Fruit fly (Drosophila melanogaster) whole organism, embryonic: ENCODE data around the gene Mnn1.

Source experiments
- Antp ChIP-seq: fragments of 200-800 bp; sonication (Bioruptor generic); optimal IDR thresholded peaks from 3 replicates; lab custom pipeline; 2016; ENCODE audit warnings: missing biosample characterization, missing genetic modification characterization
- Awh ChIP-seq: fragments of 200-800 bp; sonication (Bioruptor generic); IDR thresholded peaks from 2 replicates; pipeline ENCODE4, ENCODE4 v1.3.6; 2022; ENCODE audit warnings: missing biosample characterization, missing genetic modification characterization
- B-H2 ChIP-seq: fragments of 200-800 bp; sonication (Bioruptor generic); optimal IDR thresholded peaks from 2 replicates; lab custom pipeline; 2018; ENCODE audit warnings: missing biosample characterization, mild to moderate bottlenecking, missing genetic modification characterization
- CG10431 ChIP-seq: fragments of 200-800 bp; sonication (Bioruptor generic); optimal IDR thresholded peaks from 3 replicates; lab custom pipeline; 2018; ENCODE audit warnings: missing biosample characterization, mild to moderate bottlenecking, missing genetic modification characterization
- CG11093 ChIP-seq: fragments of 200-800 bp; sonication (Bioruptor generic); IDR thresholded peaks from 3 replicates; pipeline ENCODE4 v1.3.6; 2022; ENCODE audit warnings: missing biosample characterization, missing genetic modification characterization
- CG11504 ChIP-seq: fragments of 200-800 bp; sonication (Bioruptor generic); optimal IDR thresholded peaks from 3 replicates; lab custom pipeline; 2019; ENCODE audit warnings: missing biosample characterization, mild to moderate bottlenecking, missing genetic modification characterization, moderate library complexity
- CG11560 ChIP-seq: fragments of 200-800 bp; sonication (Bioruptor generic); IDR thresholded peaks from 3 replicates; pipeline ENCODE4 v1.3.6; 2022; ENCODE audit warnings: missing biosample characterization, missing genetic modification characterization
- CG12219 ChIP-seq: fragments of 200-800 bp; sonication (Bioruptor generic); optimal IDR thresholded peaks from 3 replicates; lab custom pipeline; 2018; ENCODE audit warnings: missing biosample characterization, mild to moderate bottlenecking, missing genetic modification characterization
- CG12391 ChIP-seq: fragments of 200-800 bp; sonication (Bioruptor generic); optimal IDR thresholded peaks from 3 replicates; lab custom pipeline; 2018; ENCODE audit warnings: missing biosample characterization, mild to moderate bottlenecking, missing genetic modification characterization, moderate library complexity
- CG1529 ChIP-seq: fragments of 200-800 bp; sonication (Bioruptor generic); optimal IDR thresholded peaks from 3 replicates; lab custom pipeline; 2018; ENCODE audit warnings: missing biosample characterization, missing genetic modification characterization
- CG1602 ChIP-seq: fragments of 200-800 bp; sonication (Bioruptor generic); optimal IDR thresholded peaks from 3 replicates; lab custom pipeline; 2016; ENCODE audit warnings: missing biosample characterization, missing genetic modification characterization
- CG17612 ChIP-seq: fragments of 200-800 bp; sonication (Bioruptor generic); IDR thresholded peaks from 2 replicates; pipeline ENCODE4 v1.3.6; 2022; ENCODE audit warnings: missing biosample characterization, missing genetic modification characterization
- CG31441 ChIP-seq: fragments of 200-800 bp; sonication (Bioruptor generic); IDR thresholded peaks from 2 replicates; pipeline ENCODE4 v1.3.6; 2022; ENCODE audit warnings: missing biosample characterization, missing genetic modification characterization
- CG3838 ChIP-seq: fragments of 200-800 bp; sonication (Bioruptor generic); optimal IDR thresholded peaks from 3 replicates; lab custom pipeline; 2016; ENCODE audit warnings: missing biosample characterization, missing genetic modification characterization
- CG4424 ChIP-seq: fragments of 200-800 bp; sonication (Bioruptor generic); optimal IDR thresholded peaks from 3 replicates; lab custom pipeline; 2016; ENCODE audit warnings: missing biosample characterization, missing genetic modification characterization
- CG4707 ChIP-seq: fragments of 200-800 bp; sonication (Bioruptor generic); optimal IDR thresholded peaks from 2 replicates; lab custom pipeline; 2018; ENCODE audit warnings: missing biosample characterization, mild to moderate bottlenecking, missing genetic modification characterization, moderate library complexity
- CG6689 ChIP-seq: fragments of 200-800 bp; sonication (Bioruptor generic); IDR thresholded peaks from 2 replicates; pipeline ENCODE4 v1.3.6; 2022; ENCODE audit warnings: missing biosample characterization, missing genetic modification characterization
- Camta ChIP-seq: fragments of 200-800 bp; sonication (Bioruptor generic); optimal IDR thresholded peaks from 2 replicates; lab custom pipeline; 2016; ENCODE audit warnings: missing biosample characterization, missing genetic modification characterization
- Drgx ChIP-seq: fragments of 200-800 bp; sonication (Bioruptor generic); IDR thresholded peaks from 2 replicates; pipeline ENCODE4 v1.3.6; 2022; ENCODE audit warnings: missing biosample characterization, missing genetic modification characterization
- ERR ChIP-seq: fragments of 200-800 bp; sonication (Bioruptor generic); optimal IDR thresholded peaks from 2 replicates; lab custom pipeline; 2016; ENCODE audit warnings: missing biosample characterization, missing genetic modification characterization
- Fer2 ChIP-seq: fragments of 200-800 bp; sonication (Bioruptor generic); optimal IDR thresholded peaks from 2 replicates; lab custom pipeline; 2018; ENCODE audit warnings: missing biosample characterization, mild to moderate bottlenecking, missing genetic modification characterization, moderate library complexity
- Fer3 ChIP-seq: fragments of 200-800 bp; sonication (Bioruptor generic); optimal IDR thresholded peaks from 2 replicates; lab custom pipeline; 2018; ENCODE audit warnings: missing biosample characterization, mild to moderate bottlenecking, missing genetic modification characterization, moderate library complexity
- HHEX ChIP-seq: fragments of 200-800 bp; sonication (Bioruptor generic); optimal IDR thresholded peaks from 3 replicates; lab custom pipeline; 2017; ENCODE audit warnings: missing biosample characterization, mild to moderate bottlenecking, missing genetic modification characterization, missing genetic modification reagents
- HLH3B ChIP-seq: fragments of 200-800 bp; sonication (Bioruptor generic); IDR thresholded peaks from 2 replicates; pipeline ENCODE4 v1.3.6; 2022; ENCODE audit warnings: missing biosample characterization, missing genetic modification characterization
- Lhr ChIP-seq: fragments of 200-800 bp; sonication (Bioruptor generic); optimal IDR thresholded peaks from 3 replicates; lab custom pipeline; 2017; ENCODE audit warnings: mild to moderate bottlenecking, missing biosample characterization, missing genetic modification reagents, missing genetic modification characterization
- Lpt ChIP-seq: fragments of >200 bp; optimal IDR thresholded peaks from 2 replicates; lab custom pipeline; 2018; ENCODE audit warnings: missing biosample characterization, missing genetic modification characterization
- MESR4 ChIP-seq: fragments of 200-800 bp; sonication (Bioruptor generic); optimal IDR thresholded peaks from 2 replicates; lab custom pipeline; 2018; ENCODE audit warnings: missing biosample characterization, mild to moderate bottlenecking, missing genetic modification characterization, moderate library complexity
- Med ChIP-seq: fragments of 200-800 bp; sonication (Bioruptor generic); peaks from one replicate; lab custom pipeline; 2016; ENCODE audit warnings: missing biosample characterization, missing genetic modification characterization, mild to moderate bottlenecking, inconsistent platforms, moderate library complexity
- Scr ChIP-seq: fragments of 200-800 bp; sonication (Bioruptor generic); IDR thresholded peaks from 2 replicates; pipeline ENCODE4 v1.3.6; 2022; ENCODE audit warnings: missing biosample characterization, missing genetic modification characterization; ENCODE audit not compliant: partially characterized antibody
- Ssrp ChIP-seq: fragments of 200-800 bp; sonication (Bioruptor generic); optimal IDR thresholded peaks from 2 replicates; lab custom pipeline; 2018; ENCODE audit warnings: missing biosample characterization, mild to moderate bottlenecking, missing genetic modification characterization, moderate library complexity
- Trl ChIP-seq, 3 experiments: fragments of >200 bp in 2 of 3; fragments of 200-800 bp in 1 of 3; sonication (Bioruptor generic) in 1 of 3; optimal IDR thresholded peaks; 2 replicates in 1 of 3; 3 replicates in 2 of 3; lab custom pipeline; 2016 to 2017; ENCODE audit warnings: missing biosample characterization in 1 of 3, missing genetic modification characterization in 1 of 3
- amos ChIP-seq: fragments of 200-800 bp; sonication (Bioruptor generic); IDR thresholded peaks from 2 replicates; pipeline ENCODE4 v1.3.6; 2022; ENCODE audit warnings: missing biosample characterization, missing genetic modification characterization; ENCODE audit not compliant: partially characterized antibody
- ara ChIP-seq: fragments of 200-800 bp; sonication (Bioruptor generic); IDR thresholded peaks from 2 replicates; pipeline ENCODE4 v1.3.6; 2022; ENCODE audit warnings: missing biosample characterization, missing genetic modification characterization
- bsh ChIP-seq, 2 experiments: fragments of 200-800 bp; sonication (Bioruptor generic); optimal IDR thresholded peaks; 2 replicates each; lab custom pipeline; 2017 to 2018; ENCODE audit warnings: mild to moderate bottlenecking in 2 of 2, missing biosample characterization in 2 of 2, missing genetic modification characterization in 2 of 2, moderate library complexity in 1 of 2
- chn ChIP-seq: fragments of 200-800 bp; sonication (Bioruptor generic); optimal IDR thresholded peaks from 2 replicates; lab custom pipeline; 2016; ENCODE audit warnings: missing biosample characterization, missing genetic modification characterization
- croc ChIP-seq: fragments of 200-800 bp; sonication (Bioruptor generic); conservative IDR thresholded peaks from 3 replicates; pipeline ENCODE4 v1.3.6; 2022; ENCODE audit warnings: missing biosample characterization, missing genetic modification characterization
- cwo ChIP-seq: fragments of 200-800 bp; sonication (Bioruptor generic); optimal IDR thresholded peaks from 3 replicates; lab custom pipeline; 2017; ENCODE audit warnings: missing biosample characterization, missing genetic modification characterization, mild to moderate bottlenecking, moderate library complexity, missing genetic modification reagents
- exex ChIP-seq: fragments of 200-800 bp; sonication (Bioruptor generic); optimal IDR thresholded peaks from 4 replicates; lab custom pipeline; 2018; ENCODE audit warnings: missing biosample characterization, mild to moderate bottlenecking, missing genetic modification characterization, moderate library complexity
- jumu ChIP-seq: fragments of 200-800 bp; sonication (Bioruptor generic); optimal IDR thresholded peaks from 3 replicates; lab custom pipeline; 2016; ENCODE audit warnings: missing biosample characterization, missing genetic modification characterization
- lilli ChIP-seq: fragments of 200-800 bp; sonication (Bioruptor generic); optimal IDR thresholded peaks from 3 replicates; lab custom pipeline; 2016; ENCODE audit warnings: missing biosample characterization, missing genetic modification characterization
- lola ChIP-seq, 3 experiments: fragments of >200 bp in 2 of 3; fragments of 200-800 bp in 1 of 3; sonication (Bioruptor generic) in 1 of 3; optimal IDR thresholded peaks; 2 replicates each; lab custom pipeline; 2017 to 2019; ENCODE audit warnings: missing biosample characterization in 3 of 3, missing genetic modification characterization in 3 of 3, mild to moderate bottlenecking in 1 of 3, moderate library complexity in 1 of 3
- luna ChIP-seq: fragments of 200-800 bp; sonication (Bioruptor generic); optimal IDR thresholded peaks from 2 replicates; lab custom pipeline; 2016; ENCODE audit warnings: missing biosample characterization, missing genetic modification characterization
- nom ChIP-seq: fragments of 200-800 bp; sonication (Bioruptor generic); optimal IDR thresholded peaks from 2 replicates; lab custom pipeline; 2017; ENCODE audit warnings: missing biosample characterization, missing genetic modification characterization, mild to moderate bottlenecking, moderate library complexity, missing genetic modification reagents
- repo ChIP-seq: fragments of 200-800 bp; sonication (Bioruptor generic); optimal IDR thresholded peaks from 2 replicates; lab custom pipeline; 2016; ENCODE audit warnings: missing biosample characterization, missing genetic modification characterization
- rib ChIP-seq: fragments of 200-800 bp; sonication (Bioruptor generic); IDR thresholded peaks from 2 replicates; pipeline ENCODE4 v1.3.6; 2022; ENCODE audit warnings: missing biosample characterization, missing genetic modification characterization
- sisA ChIP-seq: fragments of 200-800 bp; sonication (Bioruptor generic); IDR thresholded peaks from 2 replicates; pipeline ENCODE4 v1.3.6; 2022; ENCODE audit warnings: missing biosample characterization, missing genetic modification characterization
- tna ChIP-seq: fragments of 200-800 bp; sonication (Bioruptor generic); IDR thresholded peaks from 2 replicates; pipeline ENCODE4 v1.3.6; 2022; ENCODE audit warnings: missing biosample characterization, missing genetic modification characterization; ENCODE audit not compliant: partially characterized antibody
- trem ChIP-seq: fragments of 200-800 bp; optimal IDR thresholded peaks from 3 replicates; lab custom pipeline; 2019; ENCODE audit warnings: missing biosample characterization, mild to moderate bottlenecking, missing genetic modification characterization, moderate library complexity
- ttk ChIP-seq: fragments of 200-800 bp; sonication (Bioruptor generic); IDR thresholded peaks from 2 replicates; pipeline ENCODE4 v2.1.2; 2022; ENCODE audit warnings: missing biosample characterization, missing genetic modification characterization
- usp ChIP-seq: fragments of >200 bp; optimal IDR thresholded peaks from 2 replicates; lab custom pipeline; 2017; ENCODE audit warnings: missing biosample characterization, missing genetic modification characterization

Mnn1 gene

DNA sequence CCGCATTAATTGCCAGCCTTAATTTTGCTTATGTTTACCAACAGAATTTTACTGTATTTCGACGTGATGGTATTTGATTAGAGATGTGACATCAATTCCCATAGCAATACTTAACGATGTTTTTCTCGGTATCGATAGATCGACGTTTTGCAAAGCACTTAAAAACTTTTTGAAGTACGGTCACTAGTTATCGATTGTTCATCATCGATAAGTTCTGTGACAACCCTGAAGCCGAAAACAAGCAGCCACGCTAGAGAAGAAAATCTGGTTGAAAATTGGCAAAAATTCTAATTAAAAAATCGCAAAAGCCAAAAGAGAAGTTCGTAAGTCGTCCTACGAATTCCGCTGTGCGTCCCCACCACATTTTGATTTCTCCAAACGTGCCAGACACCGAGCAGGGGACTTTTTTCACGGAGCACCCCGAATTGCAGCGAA is 23.6 kb upstream of the Mnn1 start, which contains the start of the genes Rab30 and Caper (continued):
- TF ChIP-seq Fer3 (tag; lab: Kevin White, UChicago) (peak; percentile 33), Lpt (no peak), CG11504 (tag; lab: Kevin White, UChicago) (no peak), ERR (peak; percentile 71), tna (peak; percentile 96), Drgx (GFP tag; lab: Robert Waterston, UW) (no peak), trem (tag; lab: Kevin White, UChicago) (peak; percentile 76), CG6689 (GFP tag; lab: Robert Waterston, UW) (no peak), CG12391 (tag; lab: Kevin White, UChicago) (peak; percentile 65), ara (GFP tag; lab: Robert Waterston, UW) (no peak), lola (GFP tag; optimal IDR thresholded peaks at IDR 0.05; lab: Kevin White, UChicago) (peak in 1 of 3 experiments; percentile 4), CG1602 (GFP tag; lab: Kevin White, UChicago) (peak; percentile 15), CG4424 (GFP tag; lab: Kevin White, UChicago) (peak; percentile 45), lilli (GFP tag; lab: Kevin White, UChicago) (peak; percentile 80), usp (no peak), ttk (GFP tag; lab: Robert Waterston, UW) (no peak), Antp (peak; percentile 77), Lhr (GFP tag; lab: Kevin White, UChicago) (peak; percentile 54), CG31441 (GFP tag; lab: Robert Waterston, UW) (no peak), CG12219 (GFP tag; lab: Kevin White, UChicago) (no peak), repo (GFP tag; lab: Kevin White, UChicago) (peak; percentile 62), MESR4 (GFP tag; lab: Kevin White, UChicago) (peak; percentile 94), B-H2 (GFP tag; lab: Kevin White, UChicago) (peak; percentile 88), CG3838 (no peak), croc (GFP tag; lab: Robert Waterston, UW) (no peak), CG17612 (GFP tag; lab: Robert Waterston, UW) (no peak), chn (GFP tag; lab: Kevin White, UChicago) (peak; percentile 71), cwo (no peak), nom (GFP tag; lab: Kevin White, UChicago) (no peak), Camta (GFP tag; lab: Kevin White, UChicago) (no peak), amos (GFP tag; lab: Robert Waterston, UW) (peak; percentile 99), sisA (GFP tag; lab: Robert Waterston, UW) (no peak), HHEX (GFP tag; lab: Kevin White, UChicago) (no peak), rib (GFP tag; lab: Robert Waterston, UW) (peak; percentile 54; the same call in 1 of the 2 replicates), Fer2 (no peak), Ssrp (no peak), exex (peak; percentile 23), CG11093 (GFP tag; lab: Robert Waterston, UW) (no peak), CG11560 (tag; lab: Robert Waterston, UW) (no peak), HLH3B (0 out of 2 replicates have a peak, but pooled peaks have one; percentile 28), Scr (GFP tag; lab: Robert Waterston, UW) (peak; percentile 98), CG10431 (GFP tag; lab: Kevin White, UChicago) (no peak), Med (GFP tag; lab: Kevin White, UChicago) (peak; percentile 95), luna (GFP tag; lab: Kevin White, UChicago) (no peak), Awh (no peak), Trl (optimal IDR thresholded peaks at IDR 0.05; lab: Kevin White, UChicago) (no peak), Trl (GFP tag; optimal IDR thresholded peaks at IDR 0.05; lab: Kevin White, UChicago) (peak; percentile 81), CG4707 (GFP tag; lab: Kevin White, UChicago) (no peak), CG1529 (GFP tag; lab: Kevin White, UChicago) (no peak), jumu (GFP tag; lab: Kevin White, UChicago) (peak; percentile 67), bsh (GFP tag; optimal IDR thresholded peaks at IDR 0.05; lab: Kevin White, UChicago) (peak in 1 of 2 experiments; percentile 43)
